Worm (Caenorhabditis elegans) whole organism, late embryonic: ENCODE results near the gene inf-1.

ENCODE experiments used
- F13H6.1 ChIP-seq: sonication (generic microtip); optimal IDR thresholded peaks from 2 replicates; lab custom pipeline; 2016; ENCODE audit warnings: missing genetic modification characterization, missing compliant biosample characterization
- K02D7.2 ChIP-seq: sonication (generic microtip); optimal IDR thresholded peaks from 2 replicates; lab custom pipeline; 2017; ENCODE audit warnings: mild to moderate bottlenecking, missing genetic modification characterization, missing compliant biosample characterization
- Y22D7AL.16 ChIP-seq: sonication (generic microtip); optimal IDR thresholded peaks from 2 replicates; lab custom pipeline; 2016; ENCODE audit warnings: missing genetic modification characterization, missing compliant biosample characterization
- ahr-1 ChIP-seq: sonication (generic microtip); optimal IDR thresholded peaks from 2 replicates; lab custom pipeline; 2016; ENCODE audit warnings: missing genetic modification characterization, missing compliant biosample characterization
- ceh-14 ChIP-seq: sonication (generic microtip); optimal IDR thresholded peaks from 2 replicates; lab custom pipeline; 2016; ENCODE audit warnings: missing genotype, missing genetic modification characterization, missing compliant biosample characterization
- ceh-18 ChIP-seq: sonication (generic microtip); optimal IDR thresholded peaks from 2 replicates; lab custom pipeline; 2016; ENCODE audit warnings: missing genetic modification characterization, missing compliant biosample characterization
- ceh-19 ChIP-seq: fragments of 200-800 bp; sonication (Bioruptor generic); optimal IDR thresholded peaks from 2 replicates; lab custom pipeline; 2018; ENCODE audit warnings: mild to moderate bottlenecking, missing genetic modification characterization, missing compliant biosample characterization
- ceh-2 ChIP-seq: sonication (generic microtip); optimal IDR thresholded peaks from 2 replicates; lab custom pipeline; 2016; ENCODE audit warnings: missing genotype, missing genetic modification characterization, missing compliant biosample characterization
- ceh-30 ChIP-seq: fragments of 150-350 bp; optimal IDR thresholded peaks from 2 replicates; lab custom pipeline; 2014; ENCODE audit warnings: missing biosample characterization, missing genetic modification characterization
- ceh-31 ChIP-seq: sonication (generic microtip); optimal IDR thresholded peaks from 2 replicates; lab custom pipeline; 2016; ENCODE audit warnings: missing genetic modification characterization, missing compliant biosample characterization
- ceh-34 ChIP-seq: sonication (generic microtip); optimal IDR thresholded peaks from 2 replicates; lab custom pipeline; 2016; ENCODE audit warnings: mild to moderate bottlenecking, missing genetic modification characterization, missing compliant biosample characterization
- ceh-45 ChIP-seq: fragments of 200-800 bp; sonication (Bioruptor generic); IDR thresholded peaks from 2 replicates; pipeline ENCODE4 v1.3.6; 2022; ENCODE audit warnings: missing genetic modification reagents, missing genetic modification characterization, missing compliant biosample characterization
- ceh-48 ChIP-seq: sonication (generic microtip); optimal IDR thresholded peaks from 2 replicates; lab custom pipeline; 2016; ENCODE audit warnings: missing genetic modification characterization, inconsistent platforms, missing compliant biosample characterization
- che-1 ChIP-seq: sonication (generic microtip); optimal IDR thresholded peaks from 2 replicates; lab custom pipeline; 2016; ENCODE audit warnings: mild to moderate bottlenecking, missing genetic modification characterization, missing compliant biosample characterization
- dmd-4 ChIP-seq: sonication (generic microtip); optimal IDR thresholded peaks from 2 replicates; lab custom pipeline; 2016; ENCODE audit warnings: borderline replicate concordance, missing genetic modification characterization, missing compliant biosample characterization
- dve-1 ChIP-seq: sonication (generic microtip); optimal IDR thresholded peaks from 2 replicates; lab custom pipeline; 2017; ENCODE audit warnings: antibody characterized with exemption, mild to moderate bottlenecking, missing genetic modification characterization, missing compliant biosample characterization
- elt-2 ChIP-seq: sonication (generic microtip); optimal IDR thresholded peaks from 2 replicates; lab custom pipeline; 2016; ENCODE audit warnings: missing genetic modification reagents, missing genetic modification characterization, missing compliant biosample characterization
- elt-4 ChIP-seq: sonication (generic microtip); optimal IDR thresholded peaks from 2 replicates; lab custom pipeline; 2016; ENCODE audit warnings: missing genetic modification characterization, missing compliant biosample characterization
- eyg-1 ChIP-seq: sonication (generic microtip); optimal IDR thresholded peaks from 2 replicates; lab custom pipeline; 2016; ENCODE audit warnings: missing genotype, missing genetic modification characterization, missing compliant biosample characterization
- fax-1 ChIP-seq: sonication (generic microtip); optimal IDR thresholded peaks from 2 replicates; lab custom pipeline; 2016; ENCODE audit warnings: missing genotype, missing genetic modification characterization, missing compliant biosample characterization
- fkh-6 ChIP-seq: sonication (generic microtip); optimal IDR thresholded peaks from 2 replicates; lab custom pipeline; 2016; ENCODE audit warnings: missing genetic modification characterization, missing compliant biosample characterization
- gmeb-2 ChIP-seq: sonication (generic microtip); optimal IDR thresholded peaks from 2 replicates; lab custom pipeline; 2016; ENCODE audit warnings: missing genetic modification characterization, inconsistent platforms, missing compliant biosample characterization
- hlh-13 ChIP-seq: fragments of 200-800 bp; sonication (Bioruptor generic); optimal IDR thresholded peaks from 2 replicates; lab custom pipeline; 2018; ENCODE audit warnings: mild to moderate bottlenecking, missing genetic modification characterization, missing compliant biosample characterization
- hlh-6 ChIP-seq: sonication (generic microtip); optimal IDR thresholded peaks from 2 replicates; lab custom pipeline; 2016; ENCODE audit warnings: missing genotype, missing genetic modification characterization, missing compliant biosample characterization
- hlh-8 ChIP-seq: sonication (generic microtip); optimal IDR thresholded peaks from 2 replicates; lab custom pipeline; 2016; ENCODE audit warnings: missing genotype, missing genetic modification characterization, missing compliant biosample characterization
- lin-11 ChIP-seq: fragments of 200-800 bp; sonication (Bioruptor generic); optimal IDR thresholded peaks from 2 replicates; lab custom pipeline; 2018; ENCODE audit warnings: mild to moderate bottlenecking, missing genetic modification characterization, missing compliant biosample characterization
- nfya-1 ChIP-seq: sonication (generic microtip); optimal IDR thresholded peaks from 2 replicates; lab custom pipeline; 2017; ENCODE audit warnings: missing genetic modification characterization, mild to moderate bottlenecking, missing compliant biosample characterization, antibody characterized with exemption, moderate library complexity
- nhr-11 ChIP-seq: fragments of 150-350 bp; optimal IDR thresholded peaks from 2 replicates; lab custom pipeline; 2014; ENCODE audit warnings: missing biosample characterization, missing genetic modification characterization
- nhr-232 ChIP-seq: sonication (generic microtip); optimal IDR thresholded peaks from 2 replicates; lab custom pipeline; 2016; ENCODE audit warnings: missing genetic modification characterization, missing compliant biosample characterization
- npax-4 ChIP-seq: sonication (generic microtip); optimal IDR thresholded peaks from 2 replicates; lab custom pipeline; 2016; ENCODE audit warnings: missing genetic modification characterization, missing compliant biosample characterization
- pag-3 ChIP-seq: sonication (generic microtip); optimal IDR thresholded peaks from 2 replicates; lab custom pipeline; 2016; ENCODE audit warnings: missing compliant biosample characterization, missing genetic modification characterization, borderline replicate concordance
- pax-1 ChIP-seq: fragments of 150-350 bp; optimal IDR thresholded peaks from 2 replicates; lab custom pipeline; 2014; ENCODE audit warnings: missing biosample characterization, missing genetic modification characterization
- pha-2 ChIP-seq: sonication (generic microtip); optimal IDR thresholded peaks from 2 replicates; lab custom pipeline; 2017; ENCODE audit warnings: mild to moderate bottlenecking, missing genetic modification characterization, missing compliant biosample characterization
- pha-4 ChIP-seq: fragments of 150-350 bp; optimal IDR thresholded peaks from 2 replicates; lab custom pipeline; 2018; ENCODE audit warnings: missing biosample characterization, missing genetic modification reagents, missing genetic modification characterization
- pros-1 ChIP-seq: fragments of 150-350 bp; optimal IDR thresholded peaks from 2 replicates; lab custom pipeline; 2014; ENCODE audit warnings: missing biosample characterization, missing genetic modification reagents, missing genetic modification characterization
- rnt-1 ChIP-seq: sonication (generic microtip); optimal IDR thresholded peaks from 2 replicates; lab custom pipeline; 2016; ENCODE audit warnings: missing genetic modification characterization, missing compliant biosample characterization
- sdc-2 ChIP-seq: sonication (generic microtip); optimal IDR thresholded peaks from 2 replicates; lab custom pipeline; 2016; ENCODE audit warnings: missing genotype, missing genetic modification characterization, missing compliant biosample characterization
- sox-4 ChIP-seq: sonication (generic microtip); optimal IDR thresholded peaks from 2 replicates; lab custom pipeline; 2017; ENCODE audit warnings: mild to moderate bottlenecking, missing genetic modification characterization, inconsistent platforms, missing compliant biosample characterization
- syd-9 ChIP-seq: sonication (generic microtip); optimal IDR thresholded peaks from 2 replicates; lab custom pipeline; 2016; ENCODE audit warnings: mild to moderate bottlenecking, missing genetic modification characterization, moderate library complexity, missing compliant biosample characterization
- tbx-2 ChIP-seq: sonication (generic microtip); optimal IDR thresholded peaks from 2 replicates; lab custom pipeline; 2016; ENCODE audit warnings: missing genetic modification characterization, missing compliant biosample characterization
- ttx-3 ChIP-seq: sonication (generic microtip); optimal IDR thresholded peaks from 2 replicates; lab custom pipeline; 2016; ENCODE audit warnings: missing genetic modification reagents, missing genetic modification characterization, missing compliant biosample characterization
- unc-3 ChIP-seq, 2 experiments: fragments of 200-800 bp in 1 of 2; sonication (Bioruptor generic) in 1 of 2; sonication (generic microtip) in 1 of 2; conservative IDR thresholded peaks in 1 of 2; optimal IDR thresholded peaks in 1 of 2; 2 replicates each; pipeline versions ENCODE4 v1.3.6 to Lab custom; 2016 to 2022; ENCODE audit warnings: missing compliant biosample characterization in 2 of 2, missing genetic modification characterization in 2 of 2, missing genetic modification reagents in 1 of 2
- unc-42 ChIP-seq: sonication (generic microtip); optimal IDR thresholded peaks from 2 replicates; lab custom pipeline; 2016; ENCODE audit warnings: missing genotype, missing genetic modification characterization, missing compliant biosample characterization
- unc-55 ChIP-seq: sonication (generic microtip); optimal IDR thresholded peaks from 2 replicates; lab custom pipeline; 2017; ENCODE audit warnings: missing biosample characterization, missing genetic modification reagents, missing genetic modification characterization
- zip-5 ChIP-seq: sonication (generic microtip); optimal IDR thresholded peaks from 2 replicates; lab custom pipeline; 2016; ENCODE audit warnings: missing genetic modification characterization, missing compliant biosample characterization

The inf-1 gene

DNA sequence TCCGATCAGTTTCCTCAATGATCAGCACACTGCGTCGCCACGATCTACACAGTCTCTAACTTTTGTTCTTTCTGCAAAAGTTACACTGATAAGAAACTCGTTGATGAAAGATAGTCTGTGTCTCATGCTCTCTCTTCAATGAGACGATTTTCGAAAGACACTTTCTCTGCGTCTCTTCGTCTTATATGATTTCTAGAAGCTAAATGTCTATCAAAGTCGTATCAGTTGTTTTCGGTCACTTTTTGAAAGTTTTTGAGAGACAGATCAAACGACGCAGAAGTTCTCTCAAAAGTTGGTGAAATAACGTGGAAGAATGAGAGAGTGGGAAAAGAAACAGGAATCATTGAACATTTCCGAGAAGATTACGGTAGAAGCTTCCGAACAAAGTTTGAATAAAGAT, 34.8 kb upstream of the inf-1 start:
- TF ChIP-seq sox-4 (tag; lab: Kevin White, UChicago) (no peak), fax-1 (tag; lab: Kevin White, UChicago) (no peak), pag-3 (tag; lab: Kevin White, UChicago) (no peak), nfya-1 (tag; lab: Kevin White, UChicago) (peak; percentile 19), unc-55 (GFP tag; lab: Kevin White, UChicago) (peak; percentile 44), ahr-1 (tag; lab: Kevin White, UChicago) (no peak), pha-2 (tag; lab: Kevin White, UChicago) (no peak), ceh-18 (tag; lab: Kevin White, UChicago) (peak; percentile 57), zip-5 (tag; lab: Kevin White, UChicago) (no peak), hlh-6 (tag; lab: Kevin White, UChicago) (no peak), dve-1 (no peak), elt-2 (tag; lab: Kevin White, UChicago) (peak; percentile 68)
- TF ChIP-seq, all 69 proteins: peak for 4

ce11 chrIII:6895677-6896076, 34.3 kb upstream of the inf-1 start:
- TF ChIP-seq pros-1: no peak
- no peak for TF ChIP-seq pha-4 (tag; lab: Kevin White, UChicago)
- TF ChIP-seq hlh-6 (tag; lab: Kevin White, UChicago): no peak
- no peak for TF ChIP-seq sdc-2 (tag; lab: Kevin White, UChicago)
- TF ChIP-seq ceh-18 (tag; lab: Kevin White, UChicago): no peak
- no peak for TF ChIP-seq nhr-11 (tag; lab: Kevin White, UChicago)
- no peak for TF ChIP-seq pax-1 (tag; lab: Kevin White, UChicago)
- no peak for TF ChIP-seq ceh-2
- no peak for TF ChIP-seq fax-1 (tag; lab: Kevin White, UChicago)
- no peak for TF ChIP-seq ahr-1 (tag; lab: Kevin White, UChicago)
- TF ChIP-seq nhr-232 (tag; lab: Kevin White, UChicago): no peak
- TF ChIP-seq, all 69 proteins: peak for 0

- TF ChIP-seq ceh-19 (GFP tag; lab: Kevin White, UChicago) (no peak), syd-9 (tag; lab: Kevin White, UChicago) (no peak), pag-3 (tag; lab: Kevin White, UChicago) (no peak), K02D7.2 (tag; lab: Kevin White, UChicago) (no peak), ceh-30 (tag; lab: Kevin White, UChicago) (no peak), hlh-8 (tag; lab: Kevin White, UChicago) (no peak), ceh-2 (no peak), nhr-232 (tag; lab: Kevin White, UChicago) (no peak), rnt-1 (tag; lab: Kevin White, UChicago) (no peak), pha-2 (tag; lab: Kevin White, UChicago) (no peak), ceh-45 (GFP tag; lab: Robert Waterston, UW) (no peak), che-1 (tag; lab: Kevin White, UChicago) (no peak), lin-11 (tag; lab: Kevin White, UChicago) (no peak), fkh-6 (no peak), ceh-48 (no peak), fax-1 (tag; lab: Kevin White, UChicago) (no peak), ahr-1 (tag; lab: Kevin White, UChicago) (no peak), unc-42 (tag; lab: Kevin White, UChicago) (peak; percentile 35), npax-4 (tag; lab: Kevin White, UChicago) (no peak), ceh-31 (tag; lab: Kevin White, UChicago) (no peak), unc-3 (GFP tag; conservative IDR thresholded peaks at IDR 0.05; lab: Robert Waterston, UW) (no peak), unc-3 (tag; optimal IDR thresholded peaks at IDR 0.05; lab: Kevin White, UChicago) (no peak), ceh-18 (tag; lab: Kevin White, UChicago) (peak; percentile 28), ceh-34 (tag; lab: Kevin White, UChicago) (no peak), pha-4 (tag; lab: Kevin White, UChicago) (no peak), hlh-13 (no peak), Y22D7AL.16 (no peak), eyg-1 (no peak), gmeb-2 (tag; lab: Kevin White, UChicago) (no peak), tbx-2 (tag; lab: Kevin White, UChicago) (no peak), ttx-3 (tag; lab: Kevin White, UChicago) (no peak), unc-55 (GFP tag; lab: Kevin White, UChicago) (peak; percentile 77), ceh-14 (no peak), dve-1 (peak; percentile 24), F13H6.1 (tag; lab: Kevin White, UChicago) (no peak), elt-4 (tag; lab: Kevin White, UChicago) (no peak), dmd-4 (no peak), nfya-1 (tag; lab: Kevin White, UChicago) (peak; percentile 38)
These were observed 32.3 kb upstream of the inf-1 start, which contains the start of gene T07E3.4 for ce11 chrIII:6897587-6898064. T07E3.4 (plus strand) TSS chrIII:6898014.
